Fruit fly (Drosophila melanogaster) whole organism: ENCODE results near the gene CG13117.

Source experiments
- CG8478 ChIP-seq: fragments of >200 bp; optimal IDR thresholded peaks from 2 replicates; lab custom pipeline; 2018; ENCODE audit warnings: inconsistent platforms
- Dll ChIP-seq: fragments of >200 bp; optimal IDR thresholded peaks from 2 replicates; lab custom pipeline; 2017
- EcR ChIP-seq, 2 experiments: fragments of >200 bp; optimal IDR thresholded peaks; 2 replicates each; lab custom pipeline; 2017; ENCODE audit warnings: missing biosample characterization in 2 of 2, missing genetic modification characterization in 2 of 2, missing genetic modification reagents in 2 of 2
- pan ChIP-seq: fragments of >200 bp; optimal IDR thresholded peaks from 2 replicates; lab custom pipeline; 2017
- psq ChIP-seq: fragments of >200 bp; optimal IDR thresholded peaks from 2 replicates; lab custom pipeline; 2017
- usp ChIP-seq: fragments of >200 bp; optimal IDR thresholded peaks from 2 replicates; lab custom pipeline; 2017; ENCODE audit warnings: missing biosample characterization, missing genetic modification characterization, mixed read lengths

The CG13117 gene

DNA sequence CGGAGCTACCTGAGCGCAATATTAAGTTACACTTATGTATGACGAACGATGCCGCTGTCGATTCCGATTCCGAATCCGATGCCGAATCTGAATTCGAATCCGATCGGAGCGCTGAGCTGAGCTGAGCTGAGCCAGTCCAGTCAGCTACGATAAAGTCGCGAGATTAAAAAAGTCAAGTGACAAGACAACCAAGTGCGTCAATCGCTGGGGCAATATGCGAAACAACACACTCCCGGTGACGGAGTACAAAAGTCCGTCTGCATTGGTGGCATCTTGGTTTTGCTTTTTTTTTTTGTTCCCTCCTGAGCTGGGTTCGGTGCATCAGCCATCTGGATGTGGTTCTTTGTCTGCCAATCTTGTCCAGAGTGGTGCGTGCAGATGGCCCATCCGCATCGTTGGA is 43.3 kb downstream of the CG13117 start:
- TF ChIP-seq psq (lab: Kevin White, UChicago) (no peak), pan (lab: Kevin White, UChicago) (no peak), CG8478 (lab: Kevin White, UChicago) (no peak), Dll (no peak), usp (GFP tag; lab: Kevin White, UChicago) (no peak), EcR (GFP tag; optimal IDR thresholded peaks at IDR 0.05; lab: Kevin White, UChicago) (no peak)

DNA sequence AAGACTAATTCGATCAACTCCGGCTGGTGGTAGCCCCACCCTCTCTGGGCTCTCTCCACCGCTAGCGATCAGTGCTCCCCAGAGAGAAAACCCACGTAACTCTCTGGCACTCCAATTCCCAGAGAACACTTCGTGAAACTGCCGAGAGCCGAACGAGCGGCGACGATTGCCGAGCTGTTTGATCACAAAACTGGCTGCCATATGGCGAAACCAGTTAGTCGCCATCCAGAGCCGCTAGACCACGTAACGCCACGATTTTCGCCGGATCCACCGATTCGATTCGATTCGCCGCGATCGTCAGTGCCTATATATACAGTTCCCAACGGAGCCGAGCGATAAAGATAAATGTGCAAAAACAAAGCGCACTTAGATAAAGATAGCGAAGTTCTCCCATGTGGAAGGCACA is 45.7 kb downstream of the CG13117 start, which contains the start of gene IP3K1:
IP3K1 (plus strand) TSS at position 209 of the 406 bp plus-strand sequence.
- TF ChIP-seq EcR (GFP tag; optimal IDR thresholded peaks at IDR 0.05; lab: Kevin White, UChicago) (peak in 1 of 2 experiments; percentile 81), psq (lab: Kevin White, UChicago) (no peak)

DNA sequence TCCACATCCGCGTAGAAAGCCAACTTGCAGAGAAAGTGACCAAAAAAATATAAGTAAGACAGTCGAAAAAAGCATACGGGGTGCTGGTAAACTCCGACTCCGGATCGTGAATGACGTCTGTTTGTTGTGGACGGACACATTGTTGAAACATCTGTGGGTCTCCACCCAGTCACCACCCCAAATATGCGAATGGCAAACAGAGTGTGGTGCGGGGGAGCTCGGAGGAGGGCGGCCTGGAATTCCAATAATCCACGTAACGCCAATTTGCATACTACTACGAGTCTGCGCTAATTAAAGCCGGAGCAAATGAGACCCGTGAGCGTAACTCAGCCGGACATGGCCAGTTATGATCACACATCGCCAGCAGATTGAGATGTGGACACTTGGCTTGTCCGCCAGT is 46.7 kb downstream of the CG13117 start:
- TF ChIP-seq Dll (no peak), psq (lab: Kevin White, UChicago) (no peak), CG8478 (lab: Kevin White, UChicago) (no peak), pan (lab: Kevin White, UChicago) (no peak), EcR (GFP tag; optimal IDR thresholded peaks at IDR 0.05; lab: Kevin White, UChicago) (no peak), usp (GFP tag; lab: Kevin White, UChicago) (no peak)

DNA sequence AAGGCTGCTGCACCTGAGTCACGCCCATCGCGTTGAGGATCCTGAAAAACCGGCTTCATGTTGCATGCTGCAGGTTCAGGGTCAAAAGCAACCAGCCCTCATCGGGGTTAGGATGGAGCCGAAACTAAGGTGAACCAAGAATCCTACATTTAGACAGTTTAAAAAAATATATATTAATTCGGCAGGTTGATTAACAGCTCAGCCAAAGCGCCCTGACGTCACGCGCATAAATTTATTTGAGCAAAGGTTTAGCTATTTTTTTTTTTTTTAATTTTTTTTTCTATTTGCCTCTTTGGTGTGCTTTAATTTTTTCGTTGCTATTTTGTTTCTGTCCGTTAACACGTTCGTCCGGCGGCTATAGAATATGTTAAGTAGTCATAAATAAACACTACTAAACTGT is 48.0 kb downstream of the CG13117 start:
- TF ChIP-seq CG8478 (lab: Kevin White, UChicago) (no peak), psq (lab: Kevin White, UChicago) (no peak), EcR (GFP tag; optimal IDR thresholded peaks at IDR 0.05; lab: Kevin White, UChicago) (no peak), usp (GFP tag; lab: Kevin White, UChicago) (no peak), pan (lab: Kevin White, UChicago) (no peak)

DNA sequence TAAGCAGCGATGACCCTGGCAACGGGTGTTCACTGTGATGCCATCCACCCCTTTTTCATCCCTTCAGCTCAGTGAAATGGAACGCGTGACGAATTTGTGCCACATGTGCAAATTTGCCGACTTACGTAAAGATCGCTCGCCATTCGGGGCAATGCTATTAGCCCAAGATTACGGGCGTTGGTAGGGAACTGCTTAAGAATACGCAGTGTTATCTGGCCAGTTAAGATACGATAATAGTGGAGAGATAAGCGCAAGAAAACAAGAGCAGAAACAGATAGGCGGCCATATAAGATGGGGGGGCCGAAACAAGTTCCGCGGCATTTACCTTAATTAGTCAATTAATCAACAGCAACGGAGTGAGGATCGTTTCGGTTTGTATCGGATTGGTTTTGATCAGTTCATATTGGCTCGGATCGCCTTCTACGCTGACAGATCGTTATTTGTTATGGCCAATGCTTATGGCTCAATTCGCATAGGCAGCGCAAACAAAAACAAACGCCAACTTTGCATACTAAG is 49.5 kb downstream of the CG13117 start:
- TF ChIP-seq EcR (GFP tag; optimal IDR thresholded peaks at IDR 0.05; lab: Kevin White, UChicago) (peak in 1 of 2 experiments; percentile 14), Dll (no peak)
